Worm (Caenorhabditis elegans): Measurements from ENCODE around the gene srw-122.

- TF ChIP-seq ama-1 (optimal IDR thresholded peaks at IDR 0.05), result no peak
- no peak for TF ChIP-seq ama-1 (GFP tag; optimal IDR thresholded peaks at IDR 0.05)
- no peak for TF ChIP-seq mcd-1 (GFP tag; IDR thresholded peaks at IDR 0.05)
- no peak for TF ChIP-seq atf-7 (tag; optimal IDR thresholded peaks at IDR 0.05)
- TF ChIP-seq bed-2 (GFP tag; IDR thresholded peaks at IDR 0.05), result no peak
- no peak for TF ChIP-seq nhr-27 (tag; optimal IDR thresholded peaks at IDR 0.05)
- TF ChIP-seq dox-1 (GFP tag; IDR thresholded peaks at IDR 0.05), result no peak
- TF ChIP-seq nhr-90 (tag; optimal IDR thresholded peaks at IDR 0.05), result no peak
- no peak for TF ChIP-seq unc-62 (GFP tag; optimal IDR thresholded peaks at IDR 0.05)
- TF ChIP-seq madf-3 (GFP tag; IDR thresholded peaks at IDR 0.05), result no peak
- TF ChIP-seq attf-6 (GFP tag; IDR thresholded peaks at IDR 0.05), result no peak
Observed at ce11 chrV:2960894-2961293, 8.9 kb upstream of the srw-122 start, which contains the start of gene srw-144.
